Worm (Caenorhabditis elegans) whole organism, L4/young adult: ENCODE results near the gene snx-1.

Source experiments
- W03F9.2 ChIP-seq: fragments of 150-350 bp; optimal IDR thresholded peaks from 2 replicates; lab custom pipeline; 2014; ENCODE audit warnings: missing biosample characterization, missing genetic modification characterization
- dao-5 ChIP-seq: sonication (generic microtip); optimal IDR thresholded peaks from 2 replicates; lab custom pipeline; 2016; ENCODE audit warnings: missing genotype, missing genetic modification characterization, moderate library complexity, missing compliant biosample characterization
- him-1 ChIP-seq: sonication (generic microtip); optimal IDR thresholded peaks from 2 replicates; lab custom pipeline; 2016; ENCODE audit warnings: missing genotype, missing genetic modification reagents, missing genetic modification characterization, missing compliant biosample characterization

- TF ChIP-seq dao-5 (no peak), him-1 (tag; lab: Kevin White, UChicago) (no peak), W03F9.2 (tag; lab: Kevin White, UChicago) (no peak)
Measured at ce11 chrX:1111603-1112002, 17.2 kb upstream of the snx-1 start, which contains the start of gene C05D9.3.
